Worm (Caenorhabditis elegans) whole organism, L4 larva: ENCODE data around the gene oac-24.

Source experiments
- fkh-10 ChIP-seq: fragments of 150-350 bp; optimal IDR thresholded peaks from 2 replicates; lab custom pipeline; 2014; ENCODE audit warnings: missing biosample characterization, missing genetic modification reagents, missing genetic modification characterization
- jun-1 ChIP-seq: fragments of 150-350 bp; optimal IDR thresholded peaks from 2 replicates; lab custom pipeline; 2014; ENCODE audit warnings: missing biosample characterization, missing genetic modification reagents, missing genetic modification characterization
- nhr-77 ChIP-seq: fragments of 150-350 bp; optimal IDR thresholded peaks from 2 replicates; lab custom pipeline; 2014; ENCODE audit warnings: missing biosample characterization, missing genetic modification characterization
- skn-1 ChIP-seq: fragments of 150-350 bp; optimal IDR thresholded peaks from 2 replicates; lab custom pipeline; 2014; ENCODE audit warnings: missing biosample characterization, missing genetic modification characterization
- snpc-4 ChIP-seq: fragments of 150-350 bp; optimal IDR thresholded peaks from 2 replicates; lab custom pipeline; 2014; ENCODE audit warnings: missing biosample characterization, missing genetic modification characterization
- unc-39 ChIP-seq: sonication (generic microtip); optimal IDR thresholded peaks from 2 replicates; lab custom pipeline; 2017; ENCODE audit warnings: missing biosample characterization, missing genetic modification characterization
- unc-62 ChIP-seq, 3 experiments: fragments of 150-350 bp in 1 of 3; sonication (generic microtip); optimal IDR thresholded peaks in 2 of 3; peaks in 1 of 3; 1 replicate in 1 of 3; 2 replicates in 2 of 3; lab custom pipeline; 2014 to 2017; ENCODE audit warnings: missing biosample characterization in 3 of 3, missing genetic modification characterization in 3 of 3, missing genetic modification reagents in 3 of 3, missing genotype in 1 of 3
- zag-1 ChIP-seq: fragments of 150-350 bp; optimal IDR thresholded peaks from 2 replicates; lab custom pipeline; 2014; ENCODE audit warnings: missing biosample characterization, missing genetic modification characterization

- no peak for TF ChIP-seq jun-1 (tag; lab: Kevin White, UChicago)
- TF ChIP-seq nhr-77 (tag; lab: Kevin White, UChicago), result no peak
- no peak for TF ChIP-seq zag-1 (tag; lab: Kevin White, UChicago)
- TF ChIP-seq skn-1 (tag; lab: Kevin White, UChicago), result no peak
- TF ChIP-seq fkh-10 (GFP tag; lab: Kevin White, UChicago), result no peak
- no peak for TF ChIP-seq unc-39 (tag; lab: Kevin White, UChicago)
- no peak for TF ChIP-seq snpc-4 (tag; lab: Kevin White, UChicago)
- TF ChIP-seq unc-62 (GFP tag; optimal IDR thresholded peaks at IDR 0.05 in 1 of 2; lab: Kevin White, UChicago), result no peak
- TF ChIP-seq unc-62 (tag; optimal IDR thresholded peaks at IDR 0.05; lab: Kevin White, UChicago), result no peak
Measured at ce11 chrV:4754123-4754522, 43.6 kb downstream of the oac-24 start, which contains the start of gene hil-4.
